Fruit fly (Drosophila melanogaster) whole organism, embryonic: ENCODE measurements around the gene St2.
A peak's percentile ranks its signal among the peaks of the same experiment; 100 is the strongest.

Experiments
- Antp ChIP-seq: fragments of 200-800 bp; sonication (Bioruptor generic); optimal IDR thresholded peaks from 3 replicates; lab custom pipeline; 2016; ENCODE audit warnings: missing biosample characterization, missing genetic modification characterization
- Atf3 ChIP-seq: fragments of 200-800 bp; sonication (Bioruptor generic); optimal IDR thresholded peaks from 3 replicates; lab custom pipeline; 2016; ENCODE audit warnings: missing biosample characterization, missing genetic modification characterization
- CG10147 ChIP-seq: fragments of 200-800 bp; sonication (Bioruptor generic); optimal IDR thresholded peaks from 2 replicates; lab custom pipeline; 2019; ENCODE audit warnings: missing biosample characterization, mild to moderate bottlenecking, missing genetic modification characterization, moderate library complexity
- CG10321 ChIP-seq: fragments of 200-800 bp; sonication (Bioruptor generic); IDR thresholded peaks from 2 replicates; pipeline ENCODE4 v1.3.6; 2022; ENCODE audit warnings: missing biosample characterization, missing genetic modification characterization
- CG10543 ChIP-seq: fragments of 200-800 bp; sonication (Bioruptor generic); optimal IDR thresholded peaks from 3 replicates; lab custom pipeline; 2017; ENCODE audit warnings: missing biosample characterization, mild to moderate bottlenecking, missing genetic modification characterization, moderate library complexity
- CG10654 ChIP-seq: fragments of 200-800 bp; sonication (Bioruptor generic); optimal IDR thresholded peaks from 2 replicates; lab custom pipeline; 2016; ENCODE audit warnings: missing biosample characterization, missing genetic modification characterization
- CG11723 ChIP-seq: fragments of 200-800 bp; sonication (Bioruptor generic); optimal IDR thresholded peaks from 2 replicates; lab custom pipeline; 2017; ENCODE audit warnings: missing biosample characterization, mild to moderate bottlenecking, missing genetic modification characterization
- CG12071 ChIP-seq: fragments of 200-800 bp; sonication (Bioruptor generic); optimal IDR thresholded peaks from 3 replicates; lab custom pipeline; 2018; ENCODE audit warnings: missing biosample characterization, mild to moderate bottlenecking, missing genetic modification characterization
- CG12942 ChIP-seq: fragments of 200-800 bp; sonication (Bioruptor generic); optimal IDR thresholded peaks from 3 replicates; lab custom pipeline; 2016; ENCODE audit warnings: missing biosample characterization, missing genetic modification characterization
- CG15269 ChIP-seq: fragments of 200-800 bp; sonication (Bioruptor generic); optimal IDR thresholded peaks from 2 replicates; lab custom pipeline; 2018; ENCODE audit warnings: missing biosample characterization, mild to moderate bottlenecking, missing genetic modification characterization, moderate library complexity
- CG17359 ChIP-seq: fragments of 200-800 bp; sonication (Bioruptor generic); optimal IDR thresholded peaks from 3 replicates; lab custom pipeline; 2018; ENCODE audit warnings: missing biosample characterization, mild to moderate bottlenecking, missing genetic modification characterization, moderate library complexity
- CG18476 ChIP-seq: fragments of 200-800 bp; sonication (Bioruptor generic); optimal IDR thresholded peaks from 2 replicates; lab custom pipeline; 2016; ENCODE audit warnings: missing biosample characterization, mild to moderate bottlenecking, missing genetic modification characterization
- CG3281 ChIP-seq: fragments of 200-800 bp; sonication (Bioruptor generic); optimal IDR thresholded peaks from 3 replicates; lab custom pipeline; 2017; ENCODE audit warnings: missing biosample characterization, mild to moderate bottlenecking, missing genetic modification characterization
- CG34422 ChIP-seq: fragments of 200-800 bp; sonication (Bioruptor generic); IDR thresholded peaks from 3 replicates; pipeline ENCODE4 v1.3.6; 2022; ENCODE audit warnings: missing biosample characterization, missing genetic modification characterization
- CG4404 ChIP-seq: fragments of 200-800 bp; sonication (Bioruptor generic); IDR thresholded peaks from 2 replicates; pipeline ENCODE4 v1.3.6; 2022; ENCODE audit warnings: missing biosample characterization, missing genetic modification characterization
- CG4730 ChIP-seq: fragments of 200-800 bp; sonication (Bioruptor generic); IDR thresholded peaks from 2 replicates; pipeline ENCODE4 v1.3.6; 2022; ENCODE audit warnings: missing biosample characterization, missing genetic modification characterization
- CG4854 ChIP-seq: fragments of 200-800 bp; sonication (Bioruptor generic); optimal IDR thresholded peaks from 2 replicates; lab custom pipeline; 2016; ENCODE audit warnings: missing biosample characterization, missing genetic modification characterization, inconsistent platforms
- CG8359 ChIP-seq: fragments of 200-800 bp; sonication (Bioruptor generic); optimal IDR thresholded peaks from 2 replicates; lab custom pipeline; 2017; ENCODE audit warnings: missing biosample characterization, mild to moderate bottlenecking, missing genetic modification characterization, borderline replicate concordance
- Dek ChIP-seq: fragments of 200-800 bp; sonication (Bioruptor generic); optimal IDR thresholded peaks from 3 replicates; lab custom pipeline; 2019; ENCODE audit warnings: missing biosample characterization, mild to moderate bottlenecking, missing genetic modification characterization, moderate library complexity
- Dip2 ChIP-seq: fragments of 200-800 bp; sonication (Bioruptor generic); IDR thresholded peaks from 2 replicates; pipeline ENCODE4 v1.3.6; 2022; ENCODE audit warnings: missing biosample characterization, missing genetic modification characterization
- Dll ChIP-seq: fragments of 200-800 bp; sonication (Bioruptor generic); IDR thresholded peaks from 4 replicates; pipeline ENCODE4 v1.3.6; 2022; ENCODE audit warnings: missing biosample characterization, missing genetic modification characterization; ENCODE audit not compliant: partially characterized antibody
- HHEX ChIP-seq: fragments of 200-800 bp; sonication (Bioruptor generic); optimal IDR thresholded peaks from 3 replicates; lab custom pipeline; 2017; ENCODE audit warnings: missing biosample characterization, mild to moderate bottlenecking, missing genetic modification characterization, missing genetic modification reagents
- Hmr ChIP-seq: fragments of 200-800 bp; sonication (Bioruptor generic); optimal IDR thresholded peaks from 3 replicates; lab custom pipeline; 2017; ENCODE audit warnings: mild to moderate bottlenecking, missing biosample characterization, missing genetic modification reagents, missing genetic modification characterization
- Hr3 ChIP-seq: fragments of 200-800 bp; sonication (Bioruptor generic); optimal IDR thresholded peaks from 3 replicates; lab custom pipeline; 2016; ENCODE audit warnings: missing biosample characterization, missing genetic modification characterization
- NFAT ChIP-seq: fragments of 200-800 bp; sonication (Bioruptor generic); IDR thresholded peaks from 2 replicates; pipeline ENCODE4 v1.3.6; 2022; ENCODE audit warnings: missing biosample characterization, missing genetic modification characterization
- Oaz ChIP-seq: fragments of 200-800 bp; sonication (Bioruptor generic); IDR thresholded peaks from 2 replicates; pipeline ENCODE4 v1.3.6; 2022; ENCODE audit warnings: missing biosample characterization, missing genetic modification characterization
- PHDP ChIP-seq: fragments of 200-800 bp; sonication (Bioruptor generic); optimal IDR thresholded peaks from 3 replicates; lab custom pipeline; 2018; ENCODE audit warnings: missing biosample characterization, mild to moderate bottlenecking, missing genetic modification characterization, moderate library complexity
- Rfx ChIP-seq: fragments of 200-800 bp; sonication (Bioruptor generic); IDR thresholded peaks from 2 replicates; pipeline ENCODE4 v1.3.6; 2022; ENCODE audit warnings: missing biosample characterization, missing genetic modification characterization
- Usf ChIP-seq: fragments of 200-800 bp; sonication (Bioruptor generic); optimal IDR thresholded peaks from 2 replicates; lab custom pipeline; 2017; ENCODE audit warnings: missing genotype, missing biosample characterization, missing genetic modification characterization
- Vsx1 ChIP-seq: fragments of 200-800 bp; sonication (Bioruptor generic); optimal IDR thresholded peaks from 2 replicates; lab custom pipeline; 2017; ENCODE audit warnings: missing biosample characterization, mild to moderate bottlenecking, missing genetic modification characterization, missing genetic modification reagents
- ab ChIP-seq: fragments of 200-800 bp; sonication (Bioruptor generic); optimal IDR thresholded peaks from 2 replicates; lab custom pipeline; 2016; ENCODE audit warnings: missing biosample characterization, missing genetic modification characterization
- abd-A ChIP-seq: fragments of 200-800 bp; sonication (Bioruptor generic); optimal IDR thresholded peaks from 3 replicates; lab custom pipeline; 2019; ENCODE audit warnings: missing biosample characterization, mild to moderate bottlenecking, missing genetic modification characterization, moderate library complexity
- ac ChIP-seq: fragments of 200-800 bp; sonication (Bioruptor generic); optimal IDR thresholded peaks from 3 replicates; lab custom pipeline; 2017; ENCODE audit warnings: missing biosample characterization, mild to moderate bottlenecking, missing genetic modification characterization
- az2 ChIP-seq: fragments of 200-800 bp; sonication (Bioruptor generic); optimal IDR thresholded peaks from 3 replicates; lab custom pipeline; 2016; ENCODE audit warnings: missing biosample characterization, missing genetic modification characterization
- ci ChIP-seq: fragments of 200-800 bp; sonication (Bioruptor generic); IDR thresholded peaks from 3 replicates; pipeline ENCODE4 v1.3.6; 2022; ENCODE audit warnings: missing biosample characterization, missing genetic modification characterization
- dmrt11E ChIP-seq: fragments of 200-800 bp; sonication (Bioruptor generic); optimal IDR thresholded peaks from 3 replicates; lab custom pipeline; 2018; ENCODE audit warnings: missing biosample characterization, mild to moderate bottlenecking, missing genetic modification characterization, moderate library complexity
- fd3F ChIP-seq: fragments of 200-800 bp; sonication (Bioruptor generic); optimal IDR thresholded peaks from 2 replicates; lab custom pipeline; 2018; ENCODE audit warnings: missing biosample characterization, mild to moderate bottlenecking, missing genetic modification characterization, moderate library complexity
- ftz-f1 ChIP-seq: fragments of 200-800 bp; sonication (Bioruptor generic); optimal IDR thresholded peaks from 2 replicates; lab custom pipeline; 2016; ENCODE audit warnings: missing biosample characterization, missing genetic modification characterization
- gce ChIP-seq: fragments of 200-800 bp; sonication (Bioruptor generic); IDR thresholded peaks from 3 replicates; pipeline ENCODE4 v1.3.6; 2022; ENCODE audit warnings: missing biosample characterization, missing genetic modification characterization
- gsb ChIP-seq: fragments of 200-800 bp; sonication (Bioruptor generic); IDR thresholded peaks from 2 replicates; pipeline ENCODE4 v1.3.6; 2022; ENCODE audit warnings: missing biosample characterization, missing genetic modification characterization
- jigr1 ChIP-seq: fragments of 200-800 bp; sonication (Bioruptor generic); IDR thresholded peaks from 3 replicates; pipeline ENCODE4 v1.3.6; 2022; ENCODE audit warnings: missing biosample characterization, missing genetic modification characterization
- nau ChIP-seq: fragments of 200-800 bp; sonication (Bioruptor generic); optimal IDR thresholded peaks from 3 replicates; lab custom pipeline; 2017; ENCODE audit warnings: missing biosample characterization, mild to moderate bottlenecking, missing genetic modification characterization, missing genetic modification reagents
- pum ChIP-seq: fragments of 200-800 bp; sonication (Bioruptor generic); optimal IDR thresholded peaks from 2 replicates; lab custom pipeline; 2016; ENCODE audit warnings: missing biosample characterization, missing genetic modification characterization
- sima ChIP-seq: fragments of 200-800 bp; sonication (Bioruptor generic); optimal IDR thresholded peaks from 2 replicates; lab custom pipeline; 2016; ENCODE audit warnings: missing biosample characterization, missing genetic modification characterization
- sna ChIP-seq: fragments of 200-800 bp; sonication (Bioruptor generic); IDR thresholded peaks from 2 replicates; pipeline ENCODE4 v1.3.6; 2022; ENCODE audit warnings: missing biosample characterization, missing genetic modification characterization; ENCODE audit not compliant: partially characterized antibody
- so ChIP-seq: fragments of 200-800 bp; sonication (Bioruptor generic); IDR thresholded peaks from 3 replicates; pipeline ENCODE4 v1.3.6; 2022; ENCODE audit warnings: missing biosample characterization, missing genetic modification characterization
- sob ChIP-seq: fragments of 200-800 bp; sonication (Bioruptor generic); IDR thresholded peaks from 2 replicates; pipeline ENCODE4 v1.3.6; 2022; ENCODE audit warnings: missing biosample characterization, missing genetic modification characterization
- vfl ChIP-seq: fragments of 200-800 bp; sonication (Bioruptor generic); optimal IDR thresholded peaks from 2 replicates; lab custom pipeline; 2016; ENCODE audit warnings: missing biosample characterization, missing genetic modification characterization
- vvl ChIP-seq: fragments of 200-800 bp; sonication (Bioruptor generic); IDR thresholded peaks from 2 replicates; pipeline ENCODE4 v1.3.6; 2022; ENCODE audit warnings: missing biosample characterization, missing genetic modification characterization

St2 gene

dm6 chr3R:9229075-9229835, 22.4 kb upstream of the St2 start (continued):
- TF ChIP-seq dmrt11E (peak; percentile 92), CG10321 (GFP tag; lab: Robert Waterston, UW) (peak; percentile 66), gsb (GFP tag; lab: Robert Waterston, UW) (no peak), CG18476 (peak; percentile 69), az2 (GFP tag; lab: Kevin White, UChicago) (peak; percentile 79), so (GFP tag; lab: Robert Waterston, UW) (0 out of 3 replicates have a peak, but pooled peaks have one; percentile 57), CG4404 (GFP tag; lab: Robert Waterston, UW) (peak; percentile 56), Usf (GFP tag; lab: Kevin White, UChicago) (peak; percentile 25), CG15269 (tag; lab: Kevin White, UChicago) (peak; percentile 52), Atf3 (GFP tag; lab: Kevin White, UChicago) (peak; percentile 70), CG3281 (GFP tag; lab: Kevin White, UChicago) (peak; percentile 65), PHDP (tag; lab: Kevin White, UChicago) (peak; percentile 77), gce (GFP tag; lab: Robert Waterston, UW) (peak; percentile 62; the same call in 1 of the 3 replicates), vvl (GFP tag; lab: Robert Waterston, UW) (peak; percentile 85), ab (GFP tag; lab: Kevin White, UChicago) (peak; percentile 32), Dek (no peak), NFAT (GFP tag; lab: Robert Waterston, UW) (no peak), CG10543 (GFP tag; lab: Kevin White, UChicago) (no peak), vfl (GFP tag; lab: Kevin White, UChicago) (peak; percentile 15), CG10147 (GFP tag; lab: Kevin White, UChicago) (peak; percentile 30), Hr3 (GFP tag; lab: Kevin White, UChicago) (peak; percentile 76), sna (peak; percentile 31; the same call in 1 of the 2 replicates), Hmr (GFP tag; lab: Kevin White, UChicago) (peak; percentile 54), ac (no peak), CG10654 (GFP tag; lab: Kevin White, UChicago) (peak; percentile 80), Vsx1 (GFP tag; lab: Kevin White, UChicago) (peak; percentile 47), pum (GFP tag; lab: Kevin White, UChicago) (peak; percentile 84), nau (GFP tag; lab: Kevin White, UChicago) (peak; percentile 29), Dip2 (GFP tag; lab: Robert Waterston, UW) (no peak), jigr1 (no peak), Oaz (no peak), sob (GFP tag; lab: Robert Waterston, UW) (peak; percentile 64), HHEX (peak; percentile 70), Dll (GFP tag; lab: Robert Waterston, UW) (no peak), CG8359 (peak; percentile 27), sima (peak; percentile 76), Rfx (GFP tag; lab: Robert Waterston, UW) (peak; percentile 64), CG11723 (GFP tag; lab: Kevin White, UChicago) (peak; percentile 55), CG12942 (GFP tag; lab: Kevin White, UChicago) (peak; percentile 55), CG17359 (tag; lab: Kevin White, UChicago) (peak; percentile 75), CG12071 (GFP tag; lab: Kevin White, UChicago) (peak; percentile 26), ftz-f1 (GFP tag; lab: Kevin White, UChicago) (no peak), ci (GFP tag; lab: Robert Waterston, UW) (peak; percentile 77; the same call in 2 of the 3 replicates), CG4730 (GFP tag; lab: Robert Waterston, UW) (0 out of 2 replicates have a peak, but pooled peaks have one; percentile 38), CG34422 (peak; percentile 72; the same call in 2 of the 3 replicates), Antp (GFP tag; lab: Kevin White, UChicago) (peak; percentile 82), fd3F (no peak), abd-A (tag; lab: Kevin White, UChicago) (peak; percentile 10), CG4854 (GFP tag; lab: Kevin White, UChicago) (peak; percentile 69)
